Worm (Caenorhabditis elegans) whole organism, midembryonic: ENCODE measurements around the gene EGAP2.2.

Experiments used
- T22C8.4 ChIP-seq: fragments of 200-800 bp; sonication (Bioruptor generic); IDR thresholded peaks from 2 replicates; pipeline ENCODE4 v1.3.6; 2022; ENCODE audit warnings: missing genetic modification characterization, missing compliant biosample characterization
- cog-1 ChIP-seq: sonication (generic microtip); optimal IDR thresholded peaks from 2 replicates; lab custom pipeline; 2016; ENCODE audit warnings: missing genetic modification characterization, missing compliant biosample characterization
- flt-1 ChIP-seq: fragments of 200-800 bp; sonication (Bioruptor generic); IDR thresholded peaks from 2 replicates; pipeline ENCODE4 v1.3.6; 2022; ENCODE audit warnings: missing genetic modification characterization, missing compliant biosample characterization
- klf-2 ChIP-seq: fragments of 200-800 bp; sonication (Bioruptor generic); conservative IDR thresholded peaks from 2 replicates; pipeline ENCODE4 v1.3.6; 2022; ENCODE audit warnings: missing genetic modification reagents, missing genetic modification characterization, missing compliant biosample characterization
- med-1 ChIP-seq: sonication (generic microtip); optimal IDR thresholded peaks from 2 replicates; lab custom pipeline; 2017; ENCODE audit warnings: missing genetic modification characterization, mild to moderate bottlenecking, missing compliant biosample characterization, antibody characterized with exemption, missing genetic modification reagents; ENCODE audit not compliant: insufficient read depth
- ref-1 ChIP-seq: fragments of 200-800 bp; sonication (Bioruptor generic); conservative IDR thresholded peaks from 2 replicates; pipeline ENCODE4 v1.3.6; 2022; ENCODE audit warnings: missing genetic modification reagents, missing genetic modification characterization, missing compliant biosample characterization
- tab-1 ChIP-seq: fragments of 200-800 bp; sonication (Bioruptor generic); IDR thresholded peaks from 2 replicates; pipeline ENCODE4 v1.3.6; 2022; ENCODE audit warnings: missing genetic modification characterization, missing compliant biosample characterization
- ztf-23 ChIP-seq: fragments of 200-800 bp; sonication (Bioruptor generic); IDR thresholded peaks from 2 replicates; pipeline ENCODE4 v1.3.6; 2022; ENCODE audit warnings: missing genetic modification reagents, missing genetic modification characterization, missing compliant biosample characterization
- ztf-29 ChIP-seq: fragments of 200-800 bp; sonication (Bioruptor generic); IDR thresholded peaks from 2 replicates; pipeline ENCODE4 v1.3.6; 2022; ENCODE audit warnings: missing genetic modification reagents, missing genetic modification characterization, missing compliant biosample characterization

Gene EGAP2.2

ce11 chrII:5187934-5188333, 41.8 kb upstream of the EGAP2.2 start:
- TF ChIP-seq flt-1 (GFP tag; lab: Robert Waterston, UW) (no peak), klf-2 (no peak), ztf-29 (GFP tag; lab: Robert Waterston, UW) (no peak), T22C8.4 (GFP tag; lab: Robert Waterston, UW) (no peak), ref-1 (GFP tag; lab: Robert Waterston, UW) (no peak), cog-1 (tag; lab: Kevin White, UChicago) (no peak), tab-1 (GFP tag; lab: Robert Waterston, UW) (no peak), med-1 (no peak), ztf-23 (GFP tag; lab: Robert Waterston, UW) (no peak)

DNA sequence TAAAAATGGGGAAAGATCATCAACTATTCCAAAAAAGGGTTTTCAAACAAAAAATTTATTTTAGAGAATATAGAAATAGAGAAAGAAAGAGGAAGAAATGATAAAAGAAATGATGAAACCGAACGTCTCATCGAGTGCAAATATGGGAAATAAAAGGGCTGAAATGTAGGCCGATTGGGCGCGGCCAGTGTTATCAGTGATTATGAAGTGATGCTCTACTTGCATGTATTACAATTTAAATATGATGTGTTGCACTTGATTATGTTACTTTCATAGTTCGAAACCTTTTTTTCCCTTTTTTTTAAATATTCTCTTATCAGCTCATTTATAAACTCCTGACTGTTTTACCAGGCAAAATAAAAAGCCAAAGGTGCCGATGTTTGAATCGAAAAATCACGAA, 37.9 kb upstream of the EGAP2.2 start:
- TF ChIP-seq med-1 (no peak), ref-1 (GFP tag; lab: Robert Waterston, UW) (no peak), flt-1 (GFP tag; lab: Robert Waterston, UW) (no peak), T22C8.4 (GFP tag; lab: Robert Waterston, UW) (no peak), ztf-29 (GFP tag; lab: Robert Waterston, UW) (no peak), ztf-23 (GFP tag; lab: Robert Waterston, UW) (no peak), cog-1 (tag; lab: Kevin White, UChicago) (no peak), klf-2 (no peak)

ce11 chrII:5194066-5194465, 35.6 kb upstream of the EGAP2.2 start, which contains the start of gene msp-49:
msp-49 (plus strand) TSS chrII:5194366.
- TF ChIP-seq T22C8.4 (GFP tag; lab: Robert Waterston, UW) = no peak
- TF ChIP-seq med-1 = no peak
- TF ChIP-seq flt-1 (GFP tag; lab: Robert Waterston, UW) = no peak
- TF ChIP-seq cog-1 (tag; lab: Kevin White, UChicago) = no peak
- TF ChIP-seq tab-1 (GFP tag; lab: Robert Waterston, UW) = no peak
- TF ChIP-seq ztf-29 (GFP tag; lab: Robert Waterston, UW) = no peak
- no peak for TF ChIP-seq ztf-23 (GFP tag; lab: Robert Waterston, UW)
- no peak for TF ChIP-seq klf-2
- TF ChIP-seq ref-1 (GFP tag; lab: Robert Waterston, UW) = no peak

- TF ChIP-seq ref-1 (GFP tag; lab: Robert Waterston, UW) = no peak
- no peak for TF ChIP-seq ztf-29 (GFP tag; lab: Robert Waterston, UW)
- no peak for TF ChIP-seq tab-1 (GFP tag; lab: Robert Waterston, UW)
- no peak for TF ChIP-seq cog-1 (tag; lab: Kevin White, UChicago)
- TF ChIP-seq flt-1 (GFP tag; lab: Robert Waterston, UW) = no peak
- TF ChIP-seq med-1 = no peak
- no peak for TF ChIP-seq ztf-23 (GFP tag; lab: Robert Waterston, UW)
- TF ChIP-seq klf-2 = no peak
- TF ChIP-seq T22C8.4 (GFP tag; lab: Robert Waterston, UW) = no peak
Measured at ce11 chrII:5195504-5195903, 34.2 kb upstream of the EGAP2.2 start, which contains the start of gene C34F11.5. C34F11.5 (plus strand) TSS chrII:5195804.

ce11 chrII:5199497-5199896, 30.2 kb upstream of the EGAP2.2 start, which contains the start of gene msp-50:
msp-50 (plus strand) TSS chrII:5199797.
- TF ChIP-seq T22C8.4 (GFP tag; lab: Robert Waterston, UW) (no peak), flt-1 (GFP tag; lab: Robert Waterston, UW) (no peak), ref-1 (GFP tag; lab: Robert Waterston, UW) (no peak), tab-1 (GFP tag; lab: Robert Waterston, UW) (no peak), cog-1 (tag; lab: Kevin White, UChicago) (no peak), ztf-23 (GFP tag; lab: Robert Waterston, UW) (no peak), med-1 (no peak), klf-2 (no peak), ztf-29 (GFP tag; lab: Robert Waterston, UW) (no peak)

ce11 chrII:5200987-5201582, 28.6 kb upstream of the EGAP2.2 start:
- no peak for TF ChIP-seq cog-1 (tag; lab: Kevin White, UChicago)
- TF ChIP-seq tab-1 (GFP tag; lab: Robert Waterston, UW) = no peak
- no peak for TF ChIP-seq flt-1 (GFP tag; lab: Robert Waterston, UW)
- no peak for TF ChIP-seq klf-2
- no peak for TF ChIP-seq ztf-23 (GFP tag; lab: Robert Waterston, UW)
- no peak for TF ChIP-seq ztf-29 (GFP tag; lab: Robert Waterston, UW)
- TF ChIP-seq med-1 = no peak
- no peak for TF ChIP-seq T22C8.4 (GFP tag; lab: Robert Waterston, UW)
- no peak for TF ChIP-seq ref-1 (GFP tag; lab: Robert Waterston, UW)

ce11 chrII:5201922-5202562, 27.7 kb upstream of the EGAP2.2 start:
- TF ChIP-seq ztf-23 (GFP tag; lab: Robert Waterston, UW) (no peak), tab-1 (GFP tag; lab: Robert Waterston, UW) (no peak), klf-2 (no peak), ref-1 (GFP tag; lab: Robert Waterston, UW) (no peak), flt-1 (GFP tag; lab: Robert Waterston, UW) (no peak), med-1 (no peak), ztf-29 (GFP tag; lab: Robert Waterston, UW) (no peak), T22C8.4 (GFP tag; lab: Robert Waterston, UW) (no peak), cog-1 (tag; lab: Kevin White, UChicago) (no peak)

ce11 chrII:5202930-5203329, 26.8 kb upstream of the EGAP2.2 start, which contains the start of gene ampd-1:
ampd-1 (plus strand) TSS chrII:5203322.
- TF ChIP-seq cog-1 (tag; lab: Kevin White, UChicago) (no peak), med-1 (no peak), tab-1 (GFP tag; lab: Robert Waterston, UW) (no peak), ztf-29 (GFP tag; lab: Robert Waterston, UW) (no peak), T22C8.4 (GFP tag; lab: Robert Waterston, UW) (no peak), flt-1 (GFP tag; lab: Robert Waterston, UW) (no peak)

DNA sequence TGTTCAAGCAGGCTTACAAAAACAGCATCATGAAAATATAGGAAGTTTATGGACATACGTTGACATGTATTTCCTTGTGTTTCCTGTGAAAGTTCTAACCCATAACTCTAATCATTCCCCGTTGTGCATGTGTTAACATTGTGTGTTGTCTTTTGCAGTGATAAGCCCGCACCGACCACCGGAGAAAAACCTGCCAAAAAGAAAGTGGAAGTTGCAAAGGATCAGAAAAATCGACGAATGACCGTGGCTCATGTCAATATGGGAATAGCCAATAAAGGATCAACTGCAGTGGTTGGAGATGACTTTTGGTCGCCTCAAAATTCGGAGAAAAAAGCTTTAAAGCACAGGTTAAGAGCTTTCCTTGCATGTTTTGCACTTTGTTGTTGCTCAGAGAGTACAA, 24.4 kb upstream of the EGAP2.2 start:
- no peak for TF ChIP-seq flt-1 (GFP tag; lab: Robert Waterston, UW)
- TF ChIP-seq T22C8.4 (GFP tag; lab: Robert Waterston, UW) = no peak
- TF ChIP-seq ref-1 (GFP tag; lab: Robert Waterston, UW) = no peak
- TF ChIP-seq cog-1 (tag; lab: Kevin White, UChicago) = no peak
- TF ChIP-seq tab-1 (GFP tag; lab: Robert Waterston, UW) = no peak
